Worm (Caenorhabditis elegans): ENCODE measurements around the gene B0034.1.
"Not testable (repeated sequence)": the region's sequence is repeated elsewhere in the genome, so short reads cannot be mapped to it uniquely, and the experiment has no call there.

The B0034.1 gene

ce11 chrII:6000136-6000535 lies 32.0 kb downstream of the B0034.1 start, which contains the start of gene ins-6:
ins-6 (plus strand) TSS chrII:6000436.
- no peak for TF ChIP-seq ttx-3 (tag; optimal IDR thresholded peaks at IDR 0.05)
- TF ChIP-seq elt-4 (tag; optimal IDR thresholded peaks at IDR 0.05) = no peak
- TF ChIP-seq odd-2 (tag; optimal IDR thresholded peaks at IDR 0.05) = no peak
- TF ChIP-seq ama-1 (optimal IDR thresholded peaks at IDR 0.05) = no peak
- TF ChIP-seq pat-9 (tag; optimal IDR thresholded peaks at IDR 0.05) = no peak
- TF ChIP-seq Y22D7AL.16 (tag; optimal IDR thresholded peaks at IDR 0.05) = no peak
- no peak for TF ChIP-seq nhr-232 (tag; optimal IDR thresholded peaks at IDR 0.05)
- TF ChIP-seq unc-42 (tag; optimal IDR thresholded peaks at IDR 0.05) = no peak
- no peak for TF ChIP-seq ceh-9 (tag; optimal IDR thresholded peaks at IDR 0.05)
- TF ChIP-seq pha-4 (tag; optimal IDR thresholded peaks at IDR 0.05) = no peak
- TF ChIP-seq dmd-4 (tag; optimal IDR thresholded peaks at IDR 0.05; ENCODE audit: borderline replicate concordance) = no peak
- TF ChIP-seq eyg-1 (tag; optimal IDR thresholded peaks at IDR 0.05) = no peak
- no peak for TF ChIP-seq unc-86 (tag; optimal IDR thresholded peaks at IDR 0.05)
- no peak for TF ChIP-seq hlh-8 (tag; optimal IDR thresholded peaks at IDR 0.05)

ce11 chrII:6001004-6001403 lies 32.9 kb downstream of the B0034.1 start:
- peak; percentile 68 for TF ChIP-seq unc-55 (GFP tag; optimal IDR thresholded peaks at IDR 0.05)
- TF ChIP-seq hlh-30 (tag; optimal IDR thresholded peaks at IDR 0.05; ENCODE audit: insufficient read depth) = peak; percentile 46
- no peak for TF ChIP-seq unc-86 (tag; optimal IDR thresholded peaks at IDR 0.05)

ce11 chrII:6008887-6009286 lies 40.8 kb downstream of the B0034.1 start, which contains the start of gene ZK84.4:
ZK84.4 (minus strand) TSS chrII:6008987.
- TF ChIP-seq ceh-31 (tag; optimal IDR thresholded peaks at IDR 0.05); fkh-10 (GFP tag; optimal IDR thresholded peaks at IDR 0.05); dve-1 (tag; optimal IDR thresholded peaks at IDR 0.05): not testable (repeated sequence)

- TF ChIP-seq npax-4 (tag; optimal IDR thresholded peaks at IDR 0.05) (no peak), ceh-14 (tag; optimal IDR thresholded peaks at IDR 0.05) (no peak), pha-4 (tag; optimal IDR thresholded peaks at IDR 0.05) (no peak), tbx-2 (tag; optimal IDR thresholded peaks at IDR 0.05) (no peak), ceh-48 (tag; optimal IDR thresholded peaks at IDR 0.05) (no peak), elt-2 (tag; optimal IDR thresholded peaks at IDR 0.05) (no peak), F13H6.1 (tag; optimal IDR thresholded peaks at IDR 0.05) (no peak), ceh-45 (GFP tag; IDR thresholded peaks at IDR 0.05) (no peak), sdc-2 (tag; optimal IDR thresholded peaks at IDR 0.05) (no peak), ets-4 (tag; optimal IDR thresholded peaks at IDR 0.05) (no peak), zip-5 (tag; optimal IDR thresholded peaks at IDR 0.05) (no peak), odd-2 (tag; optimal IDR thresholded peaks at IDR 0.05) (no peak), Y22D7AL.16 (tag; optimal IDR thresholded peaks at IDR 0.05) (no peak), ref-2 (tag; optimal IDR thresholded peaks at IDR 0.05) (no peak), ceh-2 (tag; optimal IDR thresholded peaks at IDR 0.05) (no peak)
Measured at ce11 chrII:6010544-6010943, 42.4 kb downstream of the B0034.1 start, which contains the start of gene ins-20. ins-20 (plus strand) TSS chrII:6010844.

- not testable (repeated sequence) for TF ChIP-seq sox-4, C08G9.2, fax-1 (tag; optimal IDR thresholded peaks at IDR 0.05)
Measured at ce11 chrII:6014057-6014456, 45.9 kb downstream of the B0034.1 start, which contains the start of gene ZK84.2. ZK84.2 (plus strand) TSS chrII:6014357.

ce11 chrII:6016410-6016809 lies 48.3 kb downstream of the B0034.1 start, which contains the start of gene ZK84.5:
ZK84.5 (minus strand) TSS chrII:6016510.
- TF ChIP-seq pax-1 (tag; optimal IDR thresholded peaks at IDR 0.05) (no peak), eyg-1 (tag; optimal IDR thresholded peaks at IDR 0.05) (no peak), T23F11.4 (GFP tag; optimal IDR thresholded peaks at IDR 0.05) (no peak), sox-4 (tag; optimal IDR thresholded peaks at IDR 0.05) (no peak), unc-42 (tag; optimal IDR thresholded peaks at IDR 0.05) (no peak), ceh-19 (GFP tag; optimal IDR thresholded peaks at IDR 0.05) (no peak), pha-4 (tag; optimal IDR thresholded peaks at IDR 0.05) (no peak), nfya-1 (tag; optimal IDR thresholded peaks at IDR 0.05) (no peak), che-1 (tag; optimal IDR thresholded peaks at IDR 0.05) (no peak), F13H6.1 (tag; optimal IDR thresholded peaks at IDR 0.05) (no peak), sox-2 (GFP tag; IDR thresholded peaks at IDR 0.05) (no peak), zip-5 (tag; optimal IDR thresholded peaks at IDR 0.05) (no peak), hlh-13 (GFP tag; optimal IDR thresholded peaks at IDR 0.05) (no peak), lim-6 (tag; optimal IDR thresholded peaks at IDR 0.05) (no peak), ceh-9 (tag; optimal IDR thresholded peaks at IDR 0.05) (no peak), ceh-24 (tag; optimal IDR thresholded peaks at IDR 0.05) (no peak), unc-55 (GFP tag; optimal IDR thresholded peaks at IDR 0.05) (no peak), tbx-7 (tag; optimal IDR thresholded peaks at IDR 0.05) (no peak)

Data from whole organism, late embryonic.